Worm (Caenorhabditis elegans) whole organism, L4/young adult: ENCODE results near the gene srw-109.

Experiments used
- dao-5 ChIP-seq: sonication (generic microtip); optimal IDR thresholded peaks from 2 replicates; lab custom pipeline; 2016; ENCODE audit warnings: missing genotype, missing genetic modification characterization, moderate library complexity, missing compliant biosample characterization
- him-1 ChIP-seq: sonication (generic microtip); optimal IDR thresholded peaks from 2 replicates; lab custom pipeline; 2016; ENCODE audit warnings: missing genotype, missing genetic modification reagents, missing genetic modification characterization, missing compliant biosample characterization

DNA sequence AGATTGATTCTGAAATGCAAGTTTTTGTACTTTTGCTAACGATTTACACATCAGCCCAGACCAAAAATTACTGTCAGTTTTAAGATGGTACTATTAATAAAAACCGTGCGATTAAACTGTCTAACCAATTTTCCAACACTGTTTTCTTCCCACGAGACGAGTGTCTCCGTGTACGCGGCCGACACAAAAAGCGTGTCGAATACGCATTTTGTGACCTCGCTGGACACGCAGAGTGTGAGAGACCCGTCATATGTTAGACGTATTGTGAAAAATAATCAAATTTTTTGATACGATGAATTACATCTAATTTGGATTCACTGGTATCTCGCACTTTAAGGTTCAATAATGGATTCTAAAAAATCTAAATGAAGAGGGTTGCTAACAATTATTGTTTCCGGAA lies 26.9 kb upstream of the srw-109 start:
- TF ChIP-seq him-1 (tag; lab: Kevin White, UChicago) (no peak), dao-5 (tag; lab: Kevin White, UChicago) (no peak)
